Fruit fly (Drosophila melanogaster) whole organism, prepupa: ENCODE data around the gene NK7.1.

ENCODE experiments used
- Blimp-1 ChIP-seq: fragments of 200-800 bp; sonication (Bioruptor generic); optimal IDR thresholded peaks from 3 replicates; lab custom pipeline; 2017; ENCODE audit warnings: missing biosample characterization, missing genetic modification characterization, mild to moderate bottlenecking, moderate library complexity, missing genetic modification reagents
- CG10631 ChIP-seq: fragments of 200-800 bp; sonication (Bioruptor generic); optimal IDR thresholded peaks from 2 replicates; lab custom pipeline; 2016; ENCODE audit warnings: missing biosample characterization, missing genetic modification characterization
- CG10669 ChIP-seq: fragments of 200-800 bp; sonication (Bioruptor generic); optimal IDR thresholded peaks from 3 replicates; lab custom pipeline; 2018; ENCODE audit warnings: missing biosample characterization, mild to moderate bottlenecking, missing genetic modification characterization, moderate library complexity
- CG11294 ChIP-seq: fragments of 200-800 bp; sonication (Bioruptor generic); IDR thresholded peaks from 2 replicates; pipeline ENCODE4 v1.3.6; 2022; ENCODE audit warnings: missing biosample characterization, missing genetic modification characterization
- CG11762 ChIP-seq: fragments of 200-800 bp; sonication (Bioruptor generic); optimal IDR thresholded peaks from 3 replicates; lab custom pipeline; 2016; ENCODE audit warnings: missing biosample characterization, missing genetic modification characterization; ENCODE audit not compliant: insufficient read depth
- CG11902 ChIP-seq: fragments of 200-800 bp; sonication (Bioruptor generic); optimal IDR thresholded peaks from 3 replicates; lab custom pipeline; 2016; ENCODE audit warnings: missing biosample characterization, missing genetic modification characterization
- CG15336 ChIP-seq: fragments of 200-800 bp; sonication (Bioruptor generic); IDR thresholded peaks from 2 replicates; pipeline ENCODE4 v1.3.6; 2022; ENCODE audit warnings: missing biosample characterization, missing genetic modification characterization
- CG1621 ChIP-seq: fragments of 200-800 bp; sonication (Bioruptor generic); optimal IDR thresholded peaks from 3 replicates; lab custom pipeline; 2018; ENCODE audit warnings: missing biosample characterization, mild to moderate bottlenecking, missing genetic modification characterization
- CG16779 ChIP-seq: fragments of 200-800 bp; sonication (Bioruptor generic); optimal IDR thresholded peaks from 3 replicates; lab custom pipeline; 2017; ENCODE audit warnings: missing biosample characterization, mild to moderate bottlenecking, missing genetic modification characterization
- CG3032 ChIP-seq: fragments of 200-800 bp; optimal IDR thresholded peaks from 2 replicates; lab custom pipeline; 2019; ENCODE audit warnings: missing biosample characterization, mild to moderate bottlenecking, missing genetic modification characterization, moderate library complexity
- CG34406 ChIP-seq: fragments of 200-800 bp; sonication (Bioruptor generic); optimal IDR thresholded peaks from 3 replicates; lab custom pipeline; 2016; ENCODE audit warnings: missing biosample characterization, missing genetic modification characterization
- CG3919 ChIP-seq: fragments of 200-800 bp; sonication (Bioruptor generic); optimal IDR thresholded peaks from 3 replicates; lab custom pipeline; 2016; ENCODE audit warnings: missing biosample characterization, missing genetic modification characterization
- CG4318 ChIP-seq: fragments of 200-800 bp; sonication (Bioruptor generic); optimal IDR thresholded peaks from 3 replicates; lab custom pipeline; 2017; ENCODE audit warnings: missing biosample characterization, mild to moderate bottlenecking, missing genetic modification characterization
- CG6276 ChIP-seq: fragments of 200-800 bp; sonication (Bioruptor generic); optimal IDR thresholded peaks from 2 replicates; lab custom pipeline; 2017; ENCODE audit warnings: missing biosample characterization, mild to moderate bottlenecking, missing genetic modification characterization
- CG6792 ChIP-seq: fragments of 200-800 bp; sonication (Bioruptor generic); optimal IDR thresholded peaks from 3 replicates; lab custom pipeline; 2016; ENCODE audit warnings: missing biosample characterization, missing genetic modification characterization
- CG6808 ChIP-seq: fragments of 200-800 bp; sonication (Bioruptor generic); optimal IDR thresholded peaks from 3 replicates; lab custom pipeline; 2017; ENCODE audit warnings: missing biosample characterization, missing genetic modification characterization, mild to moderate bottlenecking, moderate library complexity, missing genetic modification reagents
- CG8119 ChIP-seq: fragments of 200-800 bp; sonication (Bioruptor generic); IDR thresholded peaks from 3 replicates; pipeline ENCODE4 v1.3.6; 2022; ENCODE audit warnings: missing biosample characterization, missing genetic modification characterization
- CG8319 ChIP-seq: fragments of 200-800 bp; sonication (Bioruptor generic); optimal IDR thresholded peaks from 3 replicates; lab custom pipeline; 2016; ENCODE audit warnings: missing biosample characterization, missing genetic modification characterization
- CG8632 ChIP-seq: fragments of 200-800 bp; sonication (Bioruptor generic); optimal IDR thresholded peaks from 3 replicates; lab custom pipeline; 2016; ENCODE audit warnings: missing biosample characterization, missing genetic modification characterization
- Eip75B ChIP-seq: fragments of 200-800 bp; sonication (Bioruptor generic); optimal IDR thresholded peaks from 3 replicates; lab custom pipeline; 2016; ENCODE audit warnings: missing biosample characterization, missing genetic modification characterization
- Eip78C ChIP-seq: fragments of 200-800 bp; sonication (Bioruptor generic); peaks from one replicate; lab custom pipeline; 2016; ENCODE audit warnings: missing biosample characterization, missing genetic modification characterization
- Ets21C ChIP-seq: fragments of 200-800 bp; sonication (Bioruptor generic); optimal IDR thresholded peaks from 3 replicates; lab custom pipeline; 2016; ENCODE audit warnings: missing biosample characterization, missing genetic modification characterization
- Ets96B ChIP-seq: fragments of 200-800 bp; optimal IDR thresholded peaks from 2 replicates; lab custom pipeline; 2019; ENCODE audit warnings: missing biosample characterization, mild to moderate bottlenecking, missing genetic modification characterization, moderate library complexity
- Gug ChIP-seq: fragments of 200-800 bp; sonication (Bioruptor generic); IDR thresholded peaks from 2 replicates; pipeline ENCODE4 v1.3.6; 2022; ENCODE audit warnings: missing biosample characterization, missing genetic modification characterization
- Hr38 ChIP-seq: sonication (Bioruptor generic); optimal IDR thresholded peaks from 2 replicates; lab custom pipeline; 2016; ENCODE audit warnings: missing biosample characterization, missing genetic modification characterization
- Hr39 ChIP-seq: fragments of 200-800 bp; sonication (Bioruptor generic); optimal IDR thresholded peaks from 2 replicates; lab custom pipeline; 2016; ENCODE audit warnings: missing biosample characterization, missing genetic modification characterization
- Hr4 ChIP-seq: fragments of 200-800 bp; sonication (Bioruptor generic); optimal IDR thresholded peaks from 3 replicates; lab custom pipeline; 2016; ENCODE audit warnings: missing biosample characterization, missing genetic modification characterization
- Met ChIP-seq: fragments of 200-800 bp; sonication (Bioruptor generic); optimal IDR thresholded peaks from 3 replicates; lab custom pipeline; 2016; ENCODE audit warnings: missing biosample characterization, missing genetic modification characterization
- OdsH ChIP-seq: fragments of 200-800 bp; sonication (Bioruptor generic); optimal IDR thresholded peaks from 3 replicates; lab custom pipeline; 2016; ENCODE audit warnings: missing biosample characterization, missing genetic modification characterization
- Smox ChIP-seq: fragments of 200-800 bp; sonication (Bioruptor generic); optimal IDR thresholded peaks from 3 replicates; lab custom pipeline; 2016; ENCODE audit warnings: missing biosample characterization, missing genetic modification characterization
- Sox14 ChIP-seq: fragments of 200-800 bp; sonication (Bioruptor generic); optimal IDR thresholded peaks from 3 replicates; lab custom pipeline; 2016; ENCODE audit warnings: missing biosample characterization, missing genetic modification characterization
- Sox15 ChIP-seq: fragments of 200-800 bp; sonication (Bioruptor generic); optimal IDR thresholded peaks from 3 replicates; lab custom pipeline; 2016; ENCODE audit warnings: missing biosample characterization, missing genetic modification characterization
- achi ChIP-seq: fragments of 200-800 bp; sonication (Bioruptor generic); optimal IDR thresholded peaks from 3 replicates; lab custom pipeline; 2016; ENCODE audit warnings: missing biosample characterization, missing genetic modification characterization
- acj6 ChIP-seq: fragments of 200-800 bp; sonication (Bioruptor generic); optimal IDR thresholded peaks from 3 replicates; lab custom pipeline; 2016; ENCODE audit warnings: missing biosample characterization, missing genetic modification characterization
- cyc ChIP-seq: fragments of 200-800 bp; sonication (Bioruptor generic); optimal IDR thresholded peaks from 3 replicates; lab custom pipeline; 2016; ENCODE audit warnings: missing biosample characterization, missing genetic modification characterization
- dac ChIP-seq: fragments of 200-800 bp; sonication (Bioruptor generic); optimal IDR thresholded peaks from 2 replicates; lab custom pipeline; 2017; ENCODE audit warnings: missing biosample characterization, mild to moderate bottlenecking, missing genetic modification characterization
- esn ChIP-seq: fragments of 200-800 bp; sonication (Bioruptor generic); optimal IDR thresholded peaks from 2 replicates; lab custom pipeline; 2016; ENCODE audit warnings: missing biosample characterization, mild to moderate bottlenecking, missing genetic modification characterization, moderate library complexity
- fd59A ChIP-seq: fragments of 200-800 bp; sonication (Bioruptor generic); optimal IDR thresholded peaks from 2 replicates; lab custom pipeline; 2017; ENCODE audit warnings: missing biosample characterization, mild to moderate bottlenecking, missing genetic modification characterization, missing genetic modification reagents
- fd85E ChIP-seq: fragments of 200-800 bp; sonication (Bioruptor generic); optimal IDR thresholded peaks from 3 replicates; lab custom pipeline; 2016; ENCODE audit warnings: missing biosample characterization, missing genetic modification characterization
- fkh ChIP-seq: fragments of 200-800 bp; sonication (Bioruptor generic); optimal IDR thresholded peaks from 3 replicates; lab custom pipeline; 2017; ENCODE audit warnings: missing biosample characterization, mild to moderate bottlenecking, missing genetic modification characterization, moderate library complexity
- lz ChIP-seq: fragments of 200-800 bp; sonication (Bioruptor generic); optimal IDR thresholded peaks from 3 replicates; lab custom pipeline; 2016; ENCODE audit warnings: missing biosample characterization, missing genetic modification characterization
- pdm3 ChIP-seq: fragments of 200-800 bp; sonication (Bioruptor generic); optimal IDR thresholded peaks from 3 replicates; lab custom pipeline; 2016; ENCODE audit warnings: missing biosample characterization, missing genetic modification characterization
- salr ChIP-seq, 2 experiments: fragments of 200-800 bp; sonication (Bioruptor generic); optimal IDR thresholded peaks; 3 replicates each; lab custom pipeline; 2016 to 2018; ENCODE audit warnings: missing biosample characterization in 2 of 2, missing genetic modification characterization in 2 of 2, mild to moderate bottlenecking in 1 of 2
- spab ChIP-seq: fragments of 200-800 bp; sonication (Bioruptor generic); optimal IDR thresholded peaks from 2 replicates; lab custom pipeline; 2017; ENCODE audit warnings: missing biosample characterization, mild to moderate bottlenecking, missing genetic modification characterization, missing genetic modification reagents
- ss ChIP-seq, 2 experiments: fragments of 200-800 bp; sonication (Bioruptor generic); optimal IDR thresholded peaks; 2 replicates in 1 of 2; 3 replicates in 1 of 2; lab custom pipeline; 2017 to 2018; ENCODE audit warnings: mild to moderate bottlenecking in 2 of 2, missing biosample characterization in 2 of 2, missing genetic modification characterization in 2 of 2, moderate library complexity in 1 of 2
- topi ChIP-seq: fragments of 200-800 bp; sonication (Bioruptor generic); optimal IDR thresholded peaks from 3 replicates; lab custom pipeline; 2016; ENCODE audit warnings: missing biosample characterization, missing genetic modification characterization

NK7.1 gene

dm6 chr3R:14291431-14291830 is 81.3 kb downstream of the NK7.1 start (continued):
- TF ChIP-seq Met (peak; percentile 88), CG6808 (GFP tag; lab: Kevin White, UChicago) (peak; percentile 90), CG11902 (peak; percentile 49), CG11294 (GFP tag; lab: Robert Waterston, UW) (peak; percentile 59), CG6276 (peak; percentile 89), CG15336 (GFP tag; lab: Robert Waterston, UW) (peak; percentile 93), dac (GFP tag; lab: Kevin White, UChicago) (peak; percentile 49), CG3919 (peak; percentile 83), cyc (GFP tag; lab: Kevin White, UChicago) (peak; percentile 68), CG8319 (peak; percentile 51), CG10631 (GFP tag; lab: Kevin White, UChicago) (peak; percentile 78), CG16779 (tag; lab: Kevin White, UChicago) (peak; percentile 77), fd85E (peak; percentile 22)

dm6 chr3R:14289958-14290835 is 82.6 kb downstream of the NK7.1 start:
- TF ChIP-seq CG10631 (GFP tag; lab: Kevin White, UChicago) (peak; percentile 44), CG6792 (GFP tag; lab: Kevin White, UChicago) (peak; percentile 32), Hr38 (GFP tag; lab: Kevin White, UChicago) (no peak), CG16779 (tag; lab: Kevin White, UChicago) (no peak), fkh (peak; percentile 45), Sox14 (GFP tag; lab: Kevin White, UChicago) (peak; percentile 39), CG8319 (no peak), cyc (GFP tag; lab: Kevin White, UChicago) (peak; percentile 7), salr (GFP tag; optimal IDR thresholded peaks at IDR 0.05; lab: Kevin White, UChicago) (peak in 1 of 2 experiments; percentile 16), CG1621 (tag; lab: Kevin White, UChicago) (no peak), Eip78C (GFP tag; lab: Kevin White, UChicago) (peak; percentile 90), CG3919 (peak; percentile 48), OdsH (peak; percentile 61), topi (peak; percentile 57), CG8632 (GFP tag; lab: Kevin White, UChicago) (peak; percentile 44), CG10669 (GFP tag; lab: Kevin White, UChicago) (peak; percentile 33), Sox15 (GFP tag; lab: Kevin White, UChicago) (peak; percentile 17), ss (GFP tag; optimal IDR thresholded peaks at IDR 0.05; lab: Kevin White, UChicago) (peak in 1 of 2 experiments; percentile 44), CG11762 (GFP tag; lab: Kevin White, UChicago) (no peak), CG11902 (peak; percentile 31), lz (GFP tag; lab: Kevin White, UChicago) (peak; percentile 54), CG34406 (GFP tag; lab: Kevin White, UChicago) (peak; percentile 43), CG4318 (GFP tag; lab: Kevin White, UChicago) (peak; percentile 58), Hr39 (peak; percentile 41), Ets96B (tag; lab: Kevin White, UChicago) (peak; percentile 57), fd85E (no peak), Hr4 (GFP tag; lab: Kevin White, UChicago) (peak; percentile 69), spab (GFP tag; lab: Kevin White, UChicago) (peak; percentile 29), fd59A (GFP tag; lab: Kevin White, UChicago) (peak; percentile 14), CG3032 (tag; lab: Kevin White, UChicago) (peak; percentile 41), Blimp-1 (GFP tag; lab: Kevin White, UChicago) (peak; percentile 0), Smox (peak; percentile 58), CG6808 (GFP tag; lab: Kevin White, UChicago) (peak; percentile 34), CG15336 (GFP tag; lab: Robert Waterston, UW) (peak; percentile 53), Gug (GFP tag; lab: Robert Waterston, UW) (peak; percentile 33; the same call in 1 of the 2 replicates), Met (peak; percentile 63), pdm3 (peak; percentile 64), Ets21C (GFP tag; lab: Kevin White, UChicago) (peak; percentile 31), achi (GFP tag; lab: Kevin White, UChicago) (peak; percentile 45), dac (GFP tag; lab: Kevin White, UChicago) (peak; percentile 16), esn (GFP tag; lab: Kevin White, UChicago) (peak; percentile 65), CG8119 (peak; percentile 68), acj6 (peak; percentile 56), CG6276 (peak; percentile 66), Eip75B (GFP tag; lab: Kevin White, UChicago) (peak; percentile 28)
